Worm (Caenorhabditis elegans): ENCODE data around the gene ndx-3.

DNA sequence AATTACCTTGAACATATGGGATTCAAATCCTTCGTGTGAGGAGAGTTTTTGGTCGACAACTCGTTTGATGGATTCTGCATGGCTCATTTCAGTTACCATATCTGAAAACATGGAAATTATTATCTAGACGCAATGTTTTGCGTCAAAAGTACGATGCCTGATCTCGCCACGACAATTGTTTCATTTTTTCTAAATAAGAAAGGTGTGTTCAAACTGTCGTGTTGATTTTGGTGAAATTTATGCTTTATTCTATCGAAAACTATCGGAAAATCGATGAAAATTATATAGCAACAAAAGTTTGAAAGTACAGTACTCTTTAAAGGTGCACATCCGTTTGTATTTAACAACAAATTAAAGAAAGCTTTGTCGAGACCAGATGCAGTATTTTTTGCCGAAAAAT, 12.3 kb upstream of the ndx-3 start, which contains the start of gene cblc-1:
- TF ChIP-seq unc-39 (tag; optimal IDR thresholded peaks at IDR 0.05), result no peak
- no peak for TF ChIP-seq snpc-4 (tag; optimal IDR thresholded peaks at IDR 0.05)
- TF ChIP-seq nhr-12 (tag; optimal IDR thresholded peaks at IDR 0.05), result no peak
- TF ChIP-seq ces-1 (GFP tag; optimal IDR thresholded peaks at IDR 0.05), result no peak
- TF ChIP-seq elt-1 (tag; optimal IDR thresholded peaks at IDR 0.05; ENCODE audit: borderline replicate concordance, insufficient read depth), result no peak
- TF ChIP-seq flh-1 (GFP tag; optimal IDR thresholded peaks at IDR 0.05), result no peak
- TF ChIP-seq nhr-76 (tag; optimal IDR thresholded peaks at IDR 0.05), result no peak
- no peak for TF ChIP-seq mep-1 (tag; optimal IDR thresholded peaks at IDR 0.05)

All from whole organism, mixed stage, embryonic.